Worm (Caenorhabditis elegans): ENCODE measurements around the gene F38B6.2.

F38B6.2 gene

ce11 chrX:6743853-6744346, 45.6 kb downstream of the F38B6.2 start:
- TF ChIP-seq B0310.2 (tag; optimal IDR thresholded peaks at IDR 0.05) (no peak), pes-1 (GFP tag; IDR thresholded peaks at IDR 0.05) (no peak), tbx-37 (GFP tag; conservative IDR thresholded peaks at IDR 0.05) (no peak), aly-1 (tag; optimal IDR thresholded peaks at IDR 0.05) (no peak), F13C5.2 (tag; optimal IDR thresholded peaks at IDR 0.05) (no peak), scrt-1 (GFP tag; IDR thresholded peaks at IDR 0.05) (no peak), ama-1 (optimal IDR thresholded peaks at IDR 0.05) (no peak), sea-1 (GFP tag; conservative IDR thresholded peaks at IDR 0.05) (no peak), ets-7 (tag; optimal IDR thresholded peaks at IDR 0.05) (no peak), hnd-1 (tag; optimal IDR thresholded peaks at IDR 0.05) (no peak), hmg-4 (GFP tag; optimal IDR thresholded peaks at IDR 0.05) (no peak), ceh-36 (tag; optimal IDR thresholded peaks at IDR 0.05) (no peak), tra-4 (tag; optimal IDR thresholded peaks at IDR 0.05) (no peak), ceh-13 (GFP tag; optimal IDR thresholded peaks at IDR 0.05) (no peak), flt-1 (GFP tag; IDR thresholded peaks at IDR 0.05) (no peak), tbx-11 (GFP tag; IDR thresholded peaks at IDR 0.05) (no peak)

- TF ChIP-seq ama-1 (optimal IDR thresholded peaks at IDR 0.05) (no peak), sea-1 (GFP tag; conservative IDR thresholded peaks at IDR 0.05) (no peak), tbx-37 (GFP tag; conservative IDR thresholded peaks at IDR 0.05) (no peak), tra-4 (tag; optimal IDR thresholded peaks at IDR 0.05) (no peak), hnd-1 (tag; optimal IDR thresholded peaks at IDR 0.05) (no peak), pes-1 (GFP tag; IDR thresholded peaks at IDR 0.05) (no peak), ceh-13 (GFP tag; optimal IDR thresholded peaks at IDR 0.05) (no peak), tbx-11 (GFP tag; IDR thresholded peaks at IDR 0.05) (no peak), B0310.2 (tag; optimal IDR thresholded peaks at IDR 0.05) (no peak), aly-1 (tag; optimal IDR thresholded peaks at IDR 0.05) (no peak), hmg-4 (GFP tag; optimal IDR thresholded peaks at IDR 0.05) (no peak)
Measured at ce11 chrX:6744537-6744936, 46.2 kb downstream of the F38B6.2 start.

- no peak for TF ChIP-seq ets-7 (tag; optimal IDR thresholded peaks at IDR 0.05)
- TF ChIP-seq ceh-36 (tag; optimal IDR thresholded peaks at IDR 0.05), result no peak
- no peak for TF ChIP-seq flt-1 (GFP tag; IDR thresholded peaks at IDR 0.05)
- no peak for TF ChIP-seq hnd-1 (tag; optimal IDR thresholded peaks at IDR 0.05)
- no peak for TF ChIP-seq ceh-13 (GFP tag; optimal IDR thresholded peaks at IDR 0.05)
- no peak for TF ChIP-seq hmg-4 (GFP tag; optimal IDR thresholded peaks at IDR 0.05)
- TF ChIP-seq B0310.2 (tag; optimal IDR thresholded peaks at IDR 0.05), result no peak
Measured at ce11 chrX:6744978-6745377, 46.6 kb downstream of the F38B6.2 start.

DNA sequence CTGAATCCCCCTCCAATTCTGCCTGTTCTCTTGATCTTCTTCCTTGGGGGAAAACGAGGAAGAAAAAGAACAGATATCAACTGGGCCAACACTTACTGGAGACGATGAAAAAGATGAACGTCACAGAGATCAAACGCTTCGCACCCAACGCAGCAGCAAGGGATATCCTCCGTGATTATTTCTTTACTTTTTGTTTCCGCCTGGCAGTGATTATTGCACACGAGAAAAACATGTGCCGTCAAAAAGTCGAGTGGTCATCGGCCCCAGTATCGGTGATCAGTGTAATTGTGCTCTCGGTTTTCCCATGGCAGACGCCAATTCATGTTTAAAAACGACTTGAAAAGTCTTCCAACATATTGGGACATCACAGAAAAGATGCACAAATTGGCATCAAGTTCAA, 47.2 kb downstream of the F38B6.2 start:
- TF ChIP-seq hnd-1 (tag; optimal IDR thresholded peaks at IDR 0.05) (no peak), scrt-1 (GFP tag; IDR thresholded peaks at IDR 0.05) (no peak), ceh-13 (GFP tag; optimal IDR thresholded peaks at IDR 0.05) (no peak), aly-1 (tag; optimal IDR thresholded peaks at IDR 0.05) (no peak), pes-1 (GFP tag; IDR thresholded peaks at IDR 0.05) (no peak), tra-4 (tag; optimal IDR thresholded peaks at IDR 0.05) (no peak), F13C5.2 (tag; optimal IDR thresholded peaks at IDR 0.05) (no peak)

DNA sequence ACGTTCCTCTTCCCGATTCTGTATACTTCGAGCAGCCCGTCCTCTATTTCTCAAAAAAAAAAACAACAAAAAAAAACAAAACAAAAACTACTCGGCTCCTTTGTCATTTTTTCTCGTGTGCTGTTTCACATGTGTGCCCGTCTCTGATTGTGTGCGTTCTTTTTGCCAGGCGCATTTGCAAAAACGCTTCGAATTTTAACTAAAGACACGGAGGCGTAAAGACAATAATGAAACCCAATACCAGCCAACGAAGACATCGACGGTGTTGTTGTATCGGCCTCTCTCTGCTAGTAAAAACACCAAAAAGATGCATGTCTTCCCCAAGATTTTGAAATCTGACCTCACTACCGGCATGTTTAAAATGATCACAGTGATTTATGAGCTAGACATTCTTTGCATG, 48.5 kb downstream of the F38B6.2 start:
- TF ChIP-seq scrt-1 (GFP tag; IDR thresholded peaks at IDR 0.05) (no peak), sea-1 (GFP tag; conservative IDR thresholded peaks at IDR 0.05) (no peak), hnd-1 (tag; optimal IDR thresholded peaks at IDR 0.05) (no peak), F13C5.2 (tag; optimal IDR thresholded peaks at IDR 0.05) (no peak), flt-1 (GFP tag; IDR thresholded peaks at IDR 0.05) (no peak)

ce11 chrX:6747906-6748356, 49.6 kb downstream of the F38B6.2 start:
- TF ChIP-seq pes-1 (GFP tag; IDR thresholded peaks at IDR 0.05) (no peak), hnd-1 (tag; optimal IDR thresholded peaks at IDR 0.05) (no peak), ceh-13 (GFP tag; optimal IDR thresholded peaks at IDR 0.05) (no peak), hmg-4 (GFP tag; optimal IDR thresholded peaks at IDR 0.05) (no peak), flt-1 (GFP tag; IDR thresholded peaks at IDR 0.05) (no peak), B0310.2 (tag; optimal IDR thresholded peaks at IDR 0.05) (no peak), ama-1 (optimal IDR thresholded peaks at IDR 0.05) (no peak), tbx-11 (GFP tag; IDR thresholded peaks at IDR 0.05) (no peak), sea-1 (GFP tag; conservative IDR thresholded peaks at IDR 0.05) (no peak), tbx-37 (GFP tag; conservative IDR thresholded peaks at IDR 0.05) (no peak), ets-7 (tag; optimal IDR thresholded peaks at IDR 0.05) (no peak)

DNA sequence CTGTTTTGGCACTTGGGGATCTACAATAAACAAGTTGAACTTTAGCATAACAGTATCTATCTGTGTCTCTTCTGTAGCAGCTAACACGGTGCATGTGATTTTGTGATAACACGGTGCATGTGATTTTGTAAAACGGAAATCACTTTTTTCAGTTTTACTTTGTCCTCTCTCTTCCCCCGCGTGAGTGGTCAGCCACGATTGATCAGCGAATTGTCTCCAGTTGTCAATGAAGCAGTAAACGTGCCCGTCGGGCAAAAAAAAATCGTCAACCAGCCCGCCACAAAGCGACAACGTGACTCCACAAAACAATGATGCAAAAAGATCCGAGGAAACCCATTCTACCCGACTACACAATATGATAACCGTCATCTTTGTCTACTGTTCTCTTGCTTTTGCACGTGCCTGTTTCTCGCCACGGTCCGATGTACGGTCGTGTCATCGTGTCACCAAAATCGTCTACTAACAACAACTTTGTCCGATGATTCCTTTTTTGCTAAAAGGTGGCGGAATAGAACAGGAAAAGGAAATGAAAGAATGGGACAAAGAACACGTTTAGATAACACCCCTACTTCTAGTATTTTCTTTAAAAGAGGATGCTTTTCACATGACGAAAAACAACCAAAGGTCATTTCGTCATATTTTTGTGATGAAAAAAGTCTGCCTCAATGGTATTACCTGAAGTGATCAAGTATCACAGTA, 50.9 kb downstream of the F38B6.2 start:
- TF ChIP-seq aly-1 (tag; optimal IDR thresholded peaks at IDR 0.05), result no peak
- no peak for TF ChIP-seq sea-1 (GFP tag; conservative IDR thresholded peaks at IDR 0.05)
- TF ChIP-seq tbx-11 (GFP tag; IDR thresholded peaks at IDR 0.05), result no peak
- TF ChIP-seq ceh-13 (GFP tag; optimal IDR thresholded peaks at IDR 0.05), result no peak
- no peak for TF ChIP-seq ceh-36 (tag; optimal IDR thresholded peaks at IDR 0.05)
- TF ChIP-seq scrt-1 (GFP tag; IDR thresholded peaks at IDR 0.05), result no peak
- TF ChIP-seq flt-1 (GFP tag; IDR thresholded peaks at IDR 0.05), result no peak
- TF ChIP-seq ets-7 (tag; optimal IDR thresholded peaks at IDR 0.05), result no peak
- no peak for TF ChIP-seq hmg-4 (GFP tag; optimal IDR thresholded peaks at IDR 0.05)
- TF ChIP-seq F13C5.2 (tag; optimal IDR thresholded peaks at IDR 0.05), result no peak
- no peak for TF ChIP-seq tra-4 (tag; optimal IDR thresholded peaks at IDR 0.05)
- TF ChIP-seq pes-1 (GFP tag; IDR thresholded peaks at IDR 0.05), result no peak

ce11 chrX:6750145-6750544, 51.8 kb downstream of the F38B6.2 start:
- TF ChIP-seq tbx-11 (GFP tag; IDR thresholded peaks at IDR 0.05) (no peak), pes-1 (GFP tag; IDR thresholded peaks at IDR 0.05) (no peak), ets-7 (tag; optimal IDR thresholded peaks at IDR 0.05) (no peak), tbx-37 (GFP tag; conservative IDR thresholded peaks at IDR 0.05) (no peak), sea-1 (GFP tag; conservative IDR thresholded peaks at IDR 0.05) (no peak), tra-4 (tag; optimal IDR thresholded peaks at IDR 0.05) (no peak), hmg-4 (GFP tag; optimal IDR thresholded peaks at IDR 0.05) (no peak), ama-1 (optimal IDR thresholded peaks at IDR 0.05) (no peak), hnd-1 (tag; optimal IDR thresholded peaks at IDR 0.05) (no peak)

Measured in whole organism, early embryonic.